Fruit fly (Drosophila melanogaster) whole organism, adult: ENCODE results near the gene Rap1.

Experiments
- CG11617 ChIP-seq: fragments of 200-800 bp; sonication (Bioruptor generic); optimal IDR thresholded peaks from 2 replicates; lab custom pipeline; 2017; ENCODE audit warnings: mild to moderate bottlenecking, missing biosample characterization, missing genetic modification reagents, missing genetic modification characterization
- CG12768 ChIP-seq: fragments of 200-800 bp; sonication (Bioruptor generic); optimal IDR thresholded peaks from 2 replicates; lab custom pipeline; 2017; ENCODE audit warnings: missing biosample characterization, missing genetic modification characterization, mild to moderate bottlenecking, moderate library complexity, missing genetic modification reagents
- CG14711 ChIP-seq: fragments of 200-800 bp; sonication (Bioruptor generic); optimal IDR thresholded peaks from 2 replicates; lab custom pipeline; 2018; ENCODE audit warnings: missing biosample characterization, mild to moderate bottlenecking, missing genetic modification characterization, moderate library complexity
- CG1620 ChIP-seq: fragments of 200-800 bp; sonication (Bioruptor generic); optimal IDR thresholded peaks from 2 replicates; lab custom pipeline; 2016; ENCODE audit warnings: missing biosample characterization, missing genetic modification characterization
- CG33017 ChIP-seq: fragments of 200-800 bp; sonication (Bioruptor generic); optimal IDR thresholded peaks from 2 replicates; lab custom pipeline; 2018; ENCODE audit warnings: missing biosample characterization, mild to moderate bottlenecking, missing genetic modification characterization, moderate library complexity
- CG5204 ChIP-seq: fragments of 200-800 bp; sonication (Bioruptor generic); optimal IDR thresholded peaks from 2 replicates; lab custom pipeline; 2016; ENCODE audit warnings: missing biosample characterization, missing genetic modification characterization
- CG7045 ChIP-seq: fragments of 200-800 bp; sonication (Bioruptor generic); optimal IDR thresholded peaks from 2 replicates; lab custom pipeline; 2017; ENCODE audit warnings: missing biosample characterization, mild to moderate bottlenecking, missing genetic modification characterization
- CG7101 ChIP-seq: fragments of 200-800 bp; sonication (Bioruptor generic); optimal IDR thresholded peaks from 2 replicates; lab custom pipeline; 2018; ENCODE audit warnings: missing biosample characterization, mild to moderate bottlenecking, missing genetic modification characterization, moderate library complexity
- Clk ChIP-seq: fragments of 200-800 bp; sonication (Bioruptor generic); optimal IDR thresholded peaks from 2 replicates; lab custom pipeline; 2017; ENCODE audit warnings: missing biosample characterization, missing genetic modification characterization
- Crg-1 ChIP-seq: fragments of 200-800 bp; sonication (Bioruptor generic); optimal IDR thresholded peaks from 2 replicates; lab custom pipeline; 2016; ENCODE audit warnings: missing biosample characterization, missing genetic modification characterization
- Hr96 ChIP-seq: fragments of 200-800 bp; sonication (Bioruptor generic); optimal IDR thresholded peaks from 2 replicates; lab custom pipeline; 2016; ENCODE audit warnings: missing biosample characterization, missing genetic modification characterization
- Mnt ChIP-seq: fragments of 200-800 bp; sonication (Bioruptor generic); optimal IDR thresholded peaks from 2 replicates; lab custom pipeline; 2016; ENCODE audit warnings: missing biosample characterization, mild to moderate bottlenecking, missing genetic modification characterization
- bab1 ChIP-seq: fragments of 200-800 bp; sonication (Bioruptor generic); optimal IDR thresholded peaks from 3 replicates; lab custom pipeline; 2019; ENCODE audit warnings: missing biosample characterization, mild to moderate bottlenecking, missing genetic modification characterization, moderate library complexity
- cic ChIP-seq: fragments of 200-800 bp; sonication (Bioruptor generic); optimal IDR thresholded peaks from 2 replicates; lab custom pipeline; 2017; ENCODE audit warnings: missing biosample characterization, mild to moderate bottlenecking, missing genetic modification characterization, moderate library complexity
- cnc ChIP-seq, 2 experiments: fragments of >200 bp; optimal IDR thresholded peaks; 2 replicates each; lab custom pipeline; 2017
- kay ChIP-seq: fragments of 200-800 bp; sonication (Bioruptor generic); peaks from one replicate; lab custom pipeline; 2016; ENCODE audit warnings: missing biosample characterization, missing genetic modification characterization, borderline replicate concordance
- ovo ChIP-seq: fragments of 200-800 bp; sonication (Bioruptor generic); optimal IDR thresholded peaks from 2 replicates; lab custom pipeline; 2016; ENCODE audit warnings: missing biosample characterization, missing genetic modification characterization
- pad ChIP-seq: fragments of 200-800 bp; sonication (Bioruptor generic); optimal IDR thresholded peaks from 3 replicates; lab custom pipeline; 2017; ENCODE audit warnings: missing biosample characterization, missing genetic modification characterization, mild to moderate bottlenecking, moderate library complexity, missing genetic modification reagents
- tj ChIP-seq: fragments of 200-800 bp; sonication (Bioruptor generic); optimal IDR thresholded peaks from 3 replicates; lab custom pipeline; 2017; ENCODE audit warnings: missing biosample characterization, mild to moderate bottlenecking, missing genetic modification characterization, moderate library complexity
- toe ChIP-seq: fragments of 200-800 bp; sonication (Bioruptor generic); optimal IDR thresholded peaks from 2 replicates; lab custom pipeline; 2016; ENCODE audit warnings: missing biosample characterization, missing genetic modification characterization

Gene Rap1

dm6 chr3L:1856467-1857350, 5.3 kb downstream of the Rap1 start, which contains the start of gene CG12024:
CG12024 (plus strand) TSS chr3L:1857165.
- peak; percentile 78 for TF ChIP-seq toe
- peak; percentile 81 for TF ChIP-seq CG1620
- peak; percentile 68 for TF ChIP-seq Clk
- peak; percentile 79 for TF ChIP-seq CG12768 (GFP tag; lab: Kevin White, UChicago)
- TF ChIP-seq CG33017 (tag; lab: Kevin White, UChicago), result peak; percentile 25
- TF ChIP-seq Hr96 (GFP tag; lab: Kevin White, UChicago), result peak; percentile 81
- peak; percentile 75 for TF ChIP-seq CG14711 (tag; lab: Kevin White, UChicago)
- peak; percentile 49 for TF ChIP-seq ovo (GFP tag; lab: Kevin White, UChicago)
- peak; percentile 79 for TF ChIP-seq kay
- TF ChIP-seq CG7045 (GFP tag; lab: Kevin White, UChicago), result peak; percentile 63
- peak; percentile 85 for TF ChIP-seq CG5204 (GFP tag; lab: Kevin White, UChicago)
- no peak for TF ChIP-seq cnc (optimal IDR thresholded peaks at IDR 0.05; lab: Kevin White, UChicago)
- TF ChIP-seq Crg-1 (GFP tag; lab: Kevin White, UChicago), result peak; percentile 90
- TF ChIP-seq CG7101 (tag; lab: Kevin White, UChicago), result peak; percentile 73
- TF ChIP-seq tj, result peak; percentile 52
- peak; percentile 66 for TF ChIP-seq CG11617 (GFP tag; lab: Kevin White, UChicago)
- TF ChIP-seq bab1 (GFP tag; lab: Kevin White, UChicago), result peak; percentile 76
- peak; percentile 67 for TF ChIP-seq pad (GFP tag; lab: Kevin White, UChicago)
- TF ChIP-seq Mnt (GFP tag; lab: Kevin White, UChicago), result peak; percentile 64
- TF ChIP-seq cic (GFP tag; lab: Kevin White, UChicago), result peak; percentile 37

dm6 chr3L:1855491-1855890, 6.5 kb downstream of the Rap1 start, which contains the start of gene CNMa:
CNMa (minus strand) TSS chr3L:1855591.
- TF ChIP-seq cic (GFP tag; lab: Kevin White, UChicago) (no peak), Mnt (GFP tag; lab: Kevin White, UChicago) (no peak), CG7101 (tag; lab: Kevin White, UChicago) (no peak), tj (no peak), Crg-1 (GFP tag; lab: Kevin White, UChicago) (no peak), bab1 (GFP tag; lab: Kevin White, UChicago) (no peak), CG5204 (GFP tag; lab: Kevin White, UChicago) (no peak)

- no peak for TF ChIP-seq CG1620
- TF ChIP-seq toe, result no peak
- no peak for TF ChIP-seq CG33017 (tag; lab: Kevin White, UChicago)
Measured at dm6 chr3L:1853277-1853676, 8.8 kb downstream of the Rap1 start.

- TF ChIP-seq kay (peak; percentile 5), cic (GFP tag; lab: Kevin White, UChicago) (no peak), Clk (no peak), pad (GFP tag; lab: Kevin White, UChicago) (no peak), CG1620 (no peak), cnc (optimal IDR thresholded peaks at IDR 0.05; lab: Kevin White, UChicago) (no peak), bab1 (GFP tag; lab: Kevin White, UChicago) (no peak)
Measured at dm6 chr3L:1850498-1850897, 11.5 kb downstream of the Rap1 start.

- no peak for TF ChIP-seq toe
Measured at dm6 chr3L:1844600-1844999, 17.4 kb downstream of the Rap1 start.

dm6 chr3L:1841984-1842383, 20.1 kb downstream of the Rap1 start, which contains the start of gene Cpr62Bc:
Cpr62Bc (minus strand) TSS chr3L:1842084.
- TF ChIP-seq ovo (GFP tag; lab: Kevin White, UChicago) (no peak), cnc (optimal IDR thresholded peaks at IDR 0.05; lab: Kevin White, UChicago) (no peak), Crg-1 (GFP tag; lab: Kevin White, UChicago) (no peak), Clk (no peak), pad (GFP tag; lab: Kevin White, UChicago) (no peak), CG33017 (tag; lab: Kevin White, UChicago) (no peak), Mnt (GFP tag; lab: Kevin White, UChicago) (no peak), CG7045 (GFP tag; lab: Kevin White, UChicago) (no peak), CG7101 (tag; lab: Kevin White, UChicago) (no peak)

dm6 chr3L:1835064-1835463, 27.0 kb downstream of the Rap1 start, which contains the start of gene Cpr62Bb:
Cpr62Bb (minus strand) TSS chr3L:1835164.
- TF ChIP-seq bab1 (GFP tag; lab: Kevin White, UChicago) (no peak), Mnt (GFP tag; lab: Kevin White, UChicago) (no peak), CG11617 (GFP tag; lab: Kevin White, UChicago) (no peak), CG7045 (GFP tag; lab: Kevin White, UChicago) (no peak), CG5204 (GFP tag; lab: Kevin White, UChicago) (no peak), tj (no peak), cnc (optimal IDR thresholded peaks at IDR 0.05; lab: Kevin White, UChicago) (no peak), pad (GFP tag; lab: Kevin White, UChicago) (no peak), cic (GFP tag; lab: Kevin White, UChicago) (no peak), kay (no peak), Hr96 (GFP tag; lab: Kevin White, UChicago) (no peak), CG7101 (tag; lab: Kevin White, UChicago) (no peak)
